Worm (Caenorhabditis elegans): ENCODE data around the gene col-89.

col-89 gene

DNA sequence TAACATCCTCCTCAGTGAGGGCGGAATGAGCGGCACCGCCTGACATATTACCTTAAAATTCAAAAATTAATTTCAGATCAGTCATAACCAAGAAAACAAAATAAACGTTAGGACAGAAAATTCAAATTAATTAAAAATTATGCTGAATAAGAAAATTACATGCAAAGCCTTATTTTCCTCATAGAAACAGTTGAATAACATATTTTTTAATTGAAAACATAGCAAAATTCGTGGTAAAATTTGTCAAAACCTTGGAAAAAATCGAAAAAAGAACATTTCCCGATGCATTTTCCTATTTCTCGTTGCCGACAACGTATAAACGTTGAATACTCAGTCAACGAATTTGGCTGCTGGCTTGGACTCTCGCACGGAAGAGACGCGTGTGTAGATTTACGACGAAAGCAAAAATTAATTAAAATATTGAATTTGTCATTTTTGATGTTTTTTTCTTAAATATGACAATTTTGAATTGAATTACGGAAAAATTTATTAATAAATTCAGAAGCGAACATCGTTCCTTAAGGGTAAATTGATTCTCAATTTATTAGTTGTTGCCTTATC, 6.2 kb downstream of the col-89 start, which contains the start of the genes rps-0 and rbg-3 (continued):
- TF ChIP-seq unc-86 (tag; optimal IDR thresholded peaks at IDR 0.05): peak; percentile 88
- peak; percentile 88 to 93 (median 93) for TF ChIP-seq dpl-1 (GFP tag; optimal IDR thresholded peaks at IDR 0.05)
- peak; percentile 89 for TF ChIP-seq nhr-77 (tag; optimal IDR thresholded peaks at IDR 0.05)
- peak; percentile 75 for TF ChIP-seq pax-3 (tag; optimal IDR thresholded peaks at IDR 0.05)
- TF ChIP-seq nhr-84 (tag; optimal IDR thresholded peaks at IDR 0.05): no peak
- no peak for TF ChIP-seq tlp-1 (tag; optimal IDR thresholded peaks at IDR 0.05)
- no peak for TF ChIP-seq C34B4.2 (tag; optimal IDR thresholded peaks at IDR 0.05)
- peak; percentile 85 for TF ChIP-seq irx-1 (tag; optimal IDR thresholded peaks at IDR 0.05)
- TF ChIP-seq nhr-28 (tag; optimal IDR thresholded peaks at IDR 0.05): no peak
- no peak for TF ChIP-seq unc-30 (tag; optimal IDR thresholded peaks at IDR 0.05)
- peak; percentile 77 for TF ChIP-seq vab-15 (tag; optimal IDR thresholded peaks at IDR 0.05)
- peak; percentile 92 for TF ChIP-seq dsc-1 (tag; optimal IDR thresholded peaks at IDR 0.05)
- no peak for TF ChIP-seq ceh-63 (GFP tag; optimal IDR thresholded peaks at IDR 0.05)
- no peak for TF ChIP-seq egl-27 (tag; optimal IDR thresholded peaks at IDR 0.05)
- peak; percentile 99 for TF ChIP-seq C04F5.9 (tag; optimal IDR thresholded peaks at IDR 0.05)
- TF ChIP-seq mdl-1 (tag; optimal IDR thresholded peaks at IDR 0.05): peak in 1 of 2 experiments; percentile 84
- peak; percentile 52 for TF ChIP-seq fkh-4 (tag; optimal IDR thresholded peaks at IDR 0.05; ENCODE audit: borderline replicate concordance)
- TF ChIP-seq elt-3 (tag; optimal IDR thresholded peaks at IDR 0.05): peak in 5 of 6 experiments; percentile 13 to 90 (median 75)
- TF ChIP-seq ceh-88 (GFP tag; IDR thresholded peaks at IDR 0.05): peak; percentile 64
- no peak for TF ChIP-seq unc-62 (GFP tag; optimal IDR thresholded peaks at IDR 0.05)
- TF ChIP-seq ceh-90 (tag; optimal IDR thresholded peaks at IDR 0.05): peak; percentile 20
- peak; percentile 90 for TF ChIP-seq lin-13 (GFP tag; optimal IDR thresholded peaks at IDR 0.05)
- TF ChIP-seq mef-2 (tag; optimal IDR thresholded peaks at IDR 0.05): peak; percentile 57
- TF ChIP-seq nhr-47 (tag; optimal IDR thresholded peaks at IDR 0.05): peak; percentile 95
- TF ChIP-seq aly-2 (tag; optimal IDR thresholded peaks at IDR 0.05): peak; percentile 66
- TF ChIP-seq rnt-1 (tag; optimal IDR thresholded peaks at IDR 0.05): peak; percentile 92
- no peak for TF ChIP-seq alr-1 (tag; optimal IDR thresholded peaks at IDR 0.05; ENCODE audit: borderline replicate concordance)
- TF ChIP-seq grh-1 (GFP tag; IDR thresholded peaks at IDR 0.05): peak; percentile 79
- TF ChIP-seq nhr-19 (GFP tag; conservative IDR thresholded peaks at IDR 0.05): peak; percentile 93
- no peak for TF ChIP-seq zag-1 (tag; optimal IDR thresholded peaks at IDR 0.05)
- no peak for TF ChIP-seq efl-3 (GFP tag; optimal IDR thresholded peaks at IDR 0.05)
- TF ChIP-seq Y116A8C.19 (tag; optimal IDR thresholded peaks at IDR 0.05; ENCODE audit: borderline replicate concordance): no peak
- peak; percentile 97 for TF ChIP-seq nhr-71 (tag; optimal IDR thresholded peaks at IDR 0.05)
- TF ChIP-seq sox-4 (tag; optimal IDR thresholded peaks at IDR 0.05): peak; percentile 64
- peak; percentile 94 to 95 for TF ChIP-seq efl-1 (optimal IDR thresholded peaks at IDR 0.05)
- peak; percentile 88 to 99 for TF ChIP-seq efl-1 (GFP tag; optimal IDR thresholded peaks at IDR 0.05 in 1 of 2)
- TF ChIP-seq F16B12.6 (tag; optimal IDR thresholded peaks at IDR 0.05): peak; percentile 71
- peak; percentile 88 for TF ChIP-seq fos-1 (tag; optimal IDR thresholded peaks at IDR 0.05)
- peak; percentile 74 for TF ChIP-seq zip-4 (GFP tag; optimal IDR thresholded peaks at IDR 0.05)
- peak; percentile 75 for TF ChIP-seq lir-3 (tag; optimal IDR thresholded peaks at IDR 0.05; ENCODE audit: poor library complexity)
- peak; percentile 49 for TF ChIP-seq elt-2 (tag; optimal IDR thresholded peaks at IDR 0.05)
- no peak; the same call in 1 of the 2 replicates for TF ChIP-seq unc-98 (GFP tag; IDR thresholded peaks at IDR 0.05)
- TF ChIP-seq ets-5 (GFP tag; IDR thresholded peaks at IDR 0.05): no peak

DNA sequence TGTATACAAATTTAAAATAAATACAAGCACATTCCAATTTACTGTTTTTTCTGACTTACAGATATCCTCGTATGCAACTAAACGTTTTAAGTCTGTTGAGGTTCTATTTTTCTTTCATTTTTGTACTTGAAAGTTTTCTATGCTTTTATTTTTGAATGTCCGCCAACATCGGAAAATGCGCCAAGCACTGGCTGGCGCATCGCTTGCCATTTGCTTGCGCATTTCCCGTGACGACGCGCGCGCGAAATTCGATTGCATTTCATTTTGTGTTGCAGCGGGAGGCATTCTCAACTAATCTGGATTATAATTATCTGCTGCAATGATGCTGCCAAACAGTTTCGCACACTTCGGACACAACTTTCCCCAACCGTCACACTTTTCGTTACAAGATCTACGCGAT, 9.1 kb downstream of the col-89 start, which contains the start of gene fbxl-2:
Gene fbxl-2, plus strand, starts transcription at position 278 of the 400 bp plus-strand sequence.
- TF ChIP-seq unc-30 (tag; optimal IDR thresholded peaks at IDR 0.05) (no peak), efl-3 (GFP tag; optimal IDR thresholded peaks at IDR 0.05) (peak; percentile 33), unc-86 (tag; optimal IDR thresholded peaks at IDR 0.05) (peak; percentile 94), alr-1 (tag; optimal IDR thresholded peaks at IDR 0.05; ENCODE audit: borderline replicate concordance) (no peak), irx-1 (tag; optimal IDR thresholded peaks at IDR 0.05) (peak; percentile 93), fos-1 (tag; optimal IDR thresholded peaks at IDR 0.05) (peak; percentile 87), F16B12.6 (tag; optimal IDR thresholded peaks at IDR 0.05) (peak; percentile 79), egl-13 (tag; optimal IDR thresholded peaks at IDR 0.05) (peak; percentile 89), fkh-4 (tag; optimal IDR thresholded peaks at IDR 0.05; ENCODE audit: borderline replicate concordance) (peak; percentile 73), lin-35 (GFP tag; optimal IDR thresholded peaks at IDR 0.05) (peak; percentile 99 to 100), rnt-1 (tag; optimal IDR thresholded peaks at IDR 0.05) (peak; percentile 99), ces-1 (GFP tag; optimal IDR thresholded peaks at IDR 0.05) (no peak), mep-1 (tag; optimal IDR thresholded peaks at IDR 0.05) (peak; percentile 97), pqm-1 (tag; optimal IDR thresholded peaks at IDR 0.05) (no peak), unc-130 (tag; optimal IDR thresholded peaks at IDR 0.05) (peak; percentile 95), skn-1 (tag; optimal IDR thresholded peaks at IDR 0.05) (peak; percentile 96), zip-4 (GFP tag; optimal IDR thresholded peaks at IDR 0.05) (peak; percentile 88), ama-1 (optimal IDR thresholded peaks at IDR 0.05) (no peak), nhr-20 (tag; optimal IDR thresholded peaks at IDR 0.05) (peak; percentile 95)

Data from whole organism, L1 larva.